Fruit fly (Drosophila melanogaster) whole organism, adult: ENCODE data around the gene LysE.

Source experiments
- CG1620 ChIP-seq: fragments of 200-800 bp; sonication (Bioruptor generic); optimal IDR thresholded peaks from 2 replicates; lab custom pipeline; 2016; ENCODE audit warnings: missing biosample characterization, missing genetic modification characterization
- CG7045 ChIP-seq: fragments of 200-800 bp; sonication (Bioruptor generic); optimal IDR thresholded peaks from 2 replicates; lab custom pipeline; 2017; ENCODE audit warnings: missing biosample characterization, mild to moderate bottlenecking, missing genetic modification characterization
- CG7101 ChIP-seq: fragments of 200-800 bp; sonication (Bioruptor generic); optimal IDR thresholded peaks from 2 replicates; lab custom pipeline; 2018; ENCODE audit warnings: missing biosample characterization, mild to moderate bottlenecking, missing genetic modification characterization, moderate library complexity
- Hr96 ChIP-seq: fragments of 200-800 bp; sonication (Bioruptor generic); optimal IDR thresholded peaks from 2 replicates; lab custom pipeline; 2016; ENCODE audit warnings: missing biosample characterization, missing genetic modification characterization
- Mnt ChIP-seq: fragments of 200-800 bp; sonication (Bioruptor generic); optimal IDR thresholded peaks from 2 replicates; lab custom pipeline; 2016; ENCODE audit warnings: missing biosample characterization, mild to moderate bottlenecking, missing genetic modification characterization
- cic ChIP-seq: fragments of 200-800 bp; sonication (Bioruptor generic); optimal IDR thresholded peaks from 2 replicates; lab custom pipeline; 2017; ENCODE audit warnings: missing biosample characterization, mild to moderate bottlenecking, missing genetic modification characterization, moderate library complexity
- toe ChIP-seq: fragments of 200-800 bp; sonication (Bioruptor generic); optimal IDR thresholded peaks from 2 replicates; lab custom pipeline; 2016; ENCODE audit warnings: missing biosample characterization, missing genetic modification characterization

DNA sequence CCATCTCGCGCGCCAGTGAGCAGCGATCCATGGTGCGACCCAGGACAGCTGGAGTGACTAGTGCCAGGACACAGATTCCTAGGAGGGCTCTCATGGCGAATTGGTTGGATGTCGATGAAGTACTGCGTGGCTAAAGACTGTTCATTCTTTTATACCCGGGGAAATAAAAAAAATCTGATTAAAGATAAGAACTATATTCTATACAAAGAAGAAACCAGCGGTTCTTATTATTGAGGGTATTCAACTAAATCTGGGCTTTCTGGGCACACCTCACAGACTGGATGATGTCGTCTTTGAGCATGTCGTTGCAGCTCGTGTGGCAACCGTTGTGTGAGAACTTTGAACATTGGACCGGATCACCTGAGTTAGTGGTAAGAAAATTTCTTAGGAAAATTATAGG, 17.4 kb upstream of the LysE start, which contains the start of gene LysX:
- TF ChIP-seq Mnt (GFP tag; lab: Kevin White, UChicago): no peak
- TF ChIP-seq CG7101 (tag; lab: Kevin White, UChicago): no peak
- TF ChIP-seq cic (GFP tag; lab: Kevin White, UChicago): no peak
- no peak for TF ChIP-seq CG1620
- no peak for TF ChIP-seq Hr96 (GFP tag; lab: Kevin White, UChicago)
- no peak for TF ChIP-seq CG7045 (GFP tag; lab: Kevin White, UChicago)
- TF ChIP-seq toe: no peak
